Worm (Caenorhabditis elegans) whole organism, late embryonic: Measurements from ENCODE around the gene H24K24.2.
"Not testable (repeated sequence)": the region's sequence is repeated elsewhere in the genome, so short reads cannot be mapped to it uniquely, and the experiment has no call there.

Source experiments
- C08G9.2 ChIP-seq: sonication (generic microtip); optimal IDR thresholded peaks from 2 replicates; lab custom pipeline; 2016; ENCODE audit warnings: mild to moderate bottlenecking, missing genetic modification characterization, moderate library complexity, missing compliant biosample characterization
- C38D4.7 ChIP-seq: fragments of 200-800 bp; sonication (Bioruptor generic); optimal IDR thresholded peaks from 2 replicates; lab custom pipeline; 2018; ENCODE audit warnings: mild to moderate bottlenecking, missing genetic modification characterization, moderate library complexity, missing compliant biosample characterization
- K02D7.2 ChIP-seq: sonication (generic microtip); optimal IDR thresholded peaks from 2 replicates; lab custom pipeline; 2017; ENCODE audit warnings: mild to moderate bottlenecking, missing genetic modification characterization, missing compliant biosample characterization
- K09A11.1 ChIP-seq: sonication (generic microtip); optimal IDR thresholded peaks from 2 replicates; lab custom pipeline; 2017; ENCODE audit warnings: antibody characterized with exemption, mild to moderate bottlenecking, missing genetic modification characterization, missing compliant biosample characterization; ENCODE audit not compliant: insufficient read depth
- Y22D7AL.16 ChIP-seq: sonication (generic microtip); optimal IDR thresholded peaks from 2 replicates; lab custom pipeline; 2016; ENCODE audit warnings: missing genetic modification characterization, missing compliant biosample characterization
- ama-1 ChIP-seq: fragments of 150-350 bp; optimal IDR thresholded peaks from 2 replicates; lab custom pipeline; 2014
- ceh-18 ChIP-seq: sonication (generic microtip); optimal IDR thresholded peaks from 2 replicates; lab custom pipeline; 2016; ENCODE audit warnings: missing genetic modification characterization, missing compliant biosample characterization
- ceh-2 ChIP-seq: sonication (generic microtip); optimal IDR thresholded peaks from 2 replicates; lab custom pipeline; 2016; ENCODE audit warnings: missing genotype, missing genetic modification characterization, missing compliant biosample characterization
- ceh-22 ChIP-seq: sonication (generic microtip); optimal IDR thresholded peaks from 2 replicates; lab custom pipeline; 2017; ENCODE audit warnings: missing biosample characterization, missing genetic modification characterization
- ceh-34 ChIP-seq: sonication (generic microtip); optimal IDR thresholded peaks from 2 replicates; lab custom pipeline; 2016; ENCODE audit warnings: mild to moderate bottlenecking, missing genetic modification characterization, missing compliant biosample characterization
- ceh-45 ChIP-seq: fragments of 200-800 bp; sonication (Bioruptor generic); IDR thresholded peaks from 2 replicates; pipeline ENCODE4 v1.3.6; 2022; ENCODE audit warnings: missing genetic modification reagents, missing genetic modification characterization, missing compliant biosample characterization
- ceh-48 ChIP-seq: sonication (generic microtip); optimal IDR thresholded peaks from 2 replicates; lab custom pipeline; 2016; ENCODE audit warnings: missing genetic modification characterization, inconsistent platforms, missing compliant biosample characterization
- ceh-9 ChIP-seq: sonication (generic microtip); optimal IDR thresholded peaks from 2 replicates; lab custom pipeline; 2016; ENCODE audit warnings: mild to moderate bottlenecking, missing genetic modification characterization, inconsistent platforms, missing compliant biosample characterization
- che-1 ChIP-seq: sonication (generic microtip); optimal IDR thresholded peaks from 2 replicates; lab custom pipeline; 2016; ENCODE audit warnings: mild to moderate bottlenecking, missing genetic modification characterization, missing compliant biosample characterization
- elt-2 ChIP-seq: sonication (generic microtip); optimal IDR thresholded peaks from 2 replicates; lab custom pipeline; 2016; ENCODE audit warnings: missing genetic modification reagents, missing genetic modification characterization, missing compliant biosample characterization
- elt-4 ChIP-seq: sonication (generic microtip); optimal IDR thresholded peaks from 2 replicates; lab custom pipeline; 2016; ENCODE audit warnings: missing genetic modification characterization, missing compliant biosample characterization
- ets-4 ChIP-seq: sonication (generic microtip); optimal IDR thresholded peaks from 2 replicates; lab custom pipeline; 2016; ENCODE audit warnings: missing genetic modification characterization, missing compliant biosample characterization
- eyg-1 ChIP-seq: sonication (generic microtip); optimal IDR thresholded peaks from 2 replicates; lab custom pipeline; 2016; ENCODE audit warnings: missing genotype, missing genetic modification characterization, missing compliant biosample characterization
- fax-1 ChIP-seq: sonication (generic microtip); optimal IDR thresholded peaks from 2 replicates; lab custom pipeline; 2016; ENCODE audit warnings: missing genotype, missing genetic modification characterization, missing compliant biosample characterization
- gmeb-2 ChIP-seq: sonication (generic microtip); optimal IDR thresholded peaks from 2 replicates; lab custom pipeline; 2016; ENCODE audit warnings: missing genetic modification characterization, inconsistent platforms, missing compliant biosample characterization
- hlh-13 ChIP-seq: fragments of 200-800 bp; sonication (Bioruptor generic); optimal IDR thresholded peaks from 2 replicates; lab custom pipeline; 2018; ENCODE audit warnings: mild to moderate bottlenecking, missing genetic modification characterization, missing compliant biosample characterization
- hlh-15 ChIP-seq: sonication (generic microtip); optimal IDR thresholded peaks from 2 replicates; lab custom pipeline; 2016; ENCODE audit warnings: missing genetic modification characterization, missing compliant biosample characterization
- hlh-6 ChIP-seq: sonication (generic microtip); optimal IDR thresholded peaks from 2 replicates; lab custom pipeline; 2016; ENCODE audit warnings: missing genotype, missing genetic modification characterization, missing compliant biosample characterization
- lim-6 ChIP-seq: sonication (generic microtip); optimal IDR thresholded peaks from 2 replicates; lab custom pipeline; 2016; ENCODE audit warnings: missing genetic modification characterization, missing compliant biosample characterization
- nfya-1 ChIP-seq: sonication (generic microtip); optimal IDR thresholded peaks from 2 replicates; lab custom pipeline; 2017; ENCODE audit warnings: missing genetic modification characterization, mild to moderate bottlenecking, missing compliant biosample characterization, antibody characterized with exemption, moderate library complexity
- nhr-232 ChIP-seq: sonication (generic microtip); optimal IDR thresholded peaks from 2 replicates; lab custom pipeline; 2016; ENCODE audit warnings: missing genetic modification characterization, missing compliant biosample characterization
- npax-4 ChIP-seq: sonication (generic microtip); optimal IDR thresholded peaks from 2 replicates; lab custom pipeline; 2016; ENCODE audit warnings: missing genetic modification characterization, missing compliant biosample characterization
- odd-2 ChIP-seq: sonication (generic microtip); optimal IDR thresholded peaks from 2 replicates; lab custom pipeline; 2017; ENCODE audit warnings: antibody characterized with exemption, mild to moderate bottlenecking, missing genetic modification characterization, missing compliant biosample characterization
- pax-1 ChIP-seq: fragments of 150-350 bp; optimal IDR thresholded peaks from 2 replicates; lab custom pipeline; 2014; ENCODE audit warnings: missing biosample characterization, missing genetic modification characterization
- pqm-1 ChIP-seq: sonication (generic microtip); optimal IDR thresholded peaks from 2 replicates; lab custom pipeline; 2016; ENCODE audit warnings: missing genetic modification characterization, missing compliant biosample characterization
- ref-2 ChIP-seq: sonication (generic microtip); optimal IDR thresholded peaks from 2 replicates; lab custom pipeline; 2016; ENCODE audit warnings: missing genetic modification characterization, missing compliant biosample characterization
- rnt-1 ChIP-seq: sonication (generic microtip); optimal IDR thresholded peaks from 2 replicates; lab custom pipeline; 2016; ENCODE audit warnings: missing genetic modification characterization, missing compliant biosample characterization
- sdc-2 ChIP-seq: sonication (generic microtip); optimal IDR thresholded peaks from 2 replicates; lab custom pipeline; 2016; ENCODE audit warnings: missing genotype, missing genetic modification characterization, missing compliant biosample characterization
- sox-2 ChIP-seq: fragments of 200-800 bp; sonication (Bioruptor generic); IDR thresholded peaks from 2 replicates; pipeline ENCODE4 v1.3.6; 2022; ENCODE audit warnings: missing genetic modification reagents, missing genetic modification characterization, missing compliant biosample characterization
- unc-42 ChIP-seq: sonication (generic microtip); optimal IDR thresholded peaks from 2 replicates; lab custom pipeline; 2016; ENCODE audit warnings: missing genotype, missing genetic modification characterization, missing compliant biosample characterization
- unc-55 ChIP-seq: sonication (generic microtip); optimal IDR thresholded peaks from 2 replicates; lab custom pipeline; 2017; ENCODE audit warnings: missing biosample characterization, missing genetic modification reagents, missing genetic modification characterization

The H24K24.2 gene

ce11 chrV:879171-879570 lies 38.4 kb upstream of the H24K24.2 start, which contains the start of gene srg-53:
Gene srg-53, plus strand, starts transcription at chrV:879471.
- no peak for TF ChIP-seq npax-4 (tag; lab: Kevin White, UChicago)
- TF ChIP-seq ceh-2 (tag; lab: Kevin White, UChicago) = no peak
- TF ChIP-seq rnt-1 (tag; lab: Kevin White, UChicago) = no peak
- no peak for TF ChIP-seq hlh-13 (GFP tag; lab: Kevin White, UChicago)
- TF ChIP-seq elt-2 (tag; lab: Kevin White, UChicago) = no peak
- no peak for TF ChIP-seq eyg-1 (tag; lab: Kevin White, UChicago)
- no peak for TF ChIP-seq sdc-2 (tag; lab: Kevin White, UChicago)
- no peak for TF ChIP-seq pqm-1 (tag; lab: Kevin White, UChicago)

ce11 chrV:884324-884723 lies 33.3 kb upstream of the H24K24.2 start, which contains the start of gene srj-38:
Gene srj-38, minus strand, starts transcription at chrV:884424.
- TF ChIP-seq eyg-1 (tag; lab: Kevin White, UChicago) (no peak), ceh-45 (GFP tag; lab: Robert Waterston, UW) (no peak), ama-1 (lab: Kevin White, UChicago) (no peak)

ce11 chrV:889216-889615 lies 28.4 kb upstream of the H24K24.2 start, which contains the start of gene T02B11.6:
Gene T02B11.6, minus strand, starts transcription at chrV:889316.
- no peak for TF ChIP-seq nfya-1
- TF ChIP-seq npax-4 (tag; lab: Kevin White, UChicago) = no peak

- no peak for TF ChIP-seq sox-2 (GFP tag; lab: Robert Waterston, UW)
- no peak for TF ChIP-seq odd-2 (tag; lab: Kevin White, UChicago)
- no peak for TF ChIP-seq ceh-34 (tag; lab: Kevin White, UChicago)
- TF ChIP-seq ceh-18 (tag; lab: Kevin White, UChicago) = no peak
- no peak for TF ChIP-seq K09A11.1 (tag; lab: Kevin White, UChicago)
- no peak for TF ChIP-seq nhr-232 (tag; lab: Kevin White, UChicago)
- TF ChIP-seq ceh-45 (GFP tag; lab: Robert Waterston, UW) = no peak
- no peak for TF ChIP-seq fax-1
- no peak for TF ChIP-seq pax-1 (tag; lab: Kevin White, UChicago)
Measured at ce11 chrV:890423-890822, 27.2 kb upstream of the H24K24.2 start, which contains the start of gene srlf-21. Gene srlf-21, minus strand, starts transcription at chrV:890523.

- not testable (repeated sequence) for TF ChIP-seq ref-2, nhr-232, lim-6 (tag; lab: Kevin White, UChicago)
Measured at ce11 chrV:890835-891234, 26.8 kb upstream of the H24K24.2 start, which contains the start of gene srlf-22. Gene srlf-22, plus strand, starts transcription at chrV:891135.

- TF ChIP-seq unc-42 (tag; lab: Kevin White, UChicago) (no peak), rnt-1 (tag; lab: Kevin White, UChicago) (no peak), che-1 (no peak), C08G9.2 (tag; lab: Kevin White, UChicago) (no peak), gmeb-2 (tag; lab: Kevin White, UChicago) (no peak), C38D4.7 (GFP tag; lab: Kevin White, UChicago) (no peak), K02D7.2 (tag; lab: Kevin White, UChicago) (no peak), unc-55 (GFP tag; lab: Kevin White, UChicago) (no peak), pax-1 (tag; lab: Kevin White, UChicago) (no peak), ceh-18 (tag; lab: Kevin White, UChicago) (no peak), ceh-48 (tag; lab: Kevin White, UChicago) (no peak), hlh-6 (tag; lab: Kevin White, UChicago) (no peak), lim-6 (tag; lab: Kevin White, UChicago) (no peak), ceh-22 (tag; lab: Kevin White, UChicago) (no peak), elt-4 (tag; lab: Kevin White, UChicago) (no peak), ceh-9 (no peak), hlh-15 (tag; lab: Kevin White, UChicago) (no peak), ets-4 (tag; lab: Kevin White, UChicago) (no peak), Y22D7AL.16 (tag; lab: Kevin White, UChicago) (no peak)
Measured at ce11 chrV:893437-894018, 24.1 kb upstream of the H24K24.2 start, which contains the start of the genes srlf-23 and srlf-20. Gene srlf-23, minus strand, starts transcription at chrV:893537. Gene srlf-20, plus strand, starts transcription at chrV:893968.
